Fruit fly (Drosophila melanogaster) whole organism, embryonic: Measurements from ENCODE around the gene CG7191.

Experiments used
- B-H1 ChIP-seq: fragments of 200-800 bp; sonication (Bioruptor generic); IDR thresholded peaks from 3 replicates; pipeline ENCODE4 v1.3.6; 2022; ENCODE audit warnings: missing biosample characterization, missing genetic modification characterization
- B-H2 ChIP-seq: fragments of 200-800 bp; sonication (Bioruptor generic); optimal IDR thresholded peaks from 2 replicates; lab custom pipeline; 2018; ENCODE audit warnings: missing biosample characterization, mild to moderate bottlenecking, missing genetic modification characterization
- BEAF-32 ChIP-seq: fragments of 200-800 bp; sonication (Bioruptor generic); optimal IDR thresholded peaks from 3 replicates; lab custom pipeline; 2017; ENCODE audit warnings: missing biosample characterization, missing genetic modification characterization, mild to moderate bottlenecking, moderate library complexity, missing genetic modification reagents
- CG11247 ChIP-seq: fragments of 200-800 bp; sonication (Bioruptor generic); IDR thresholded peaks from 2 replicates; pipeline ENCODE4 v1.3.6; 2022; ENCODE audit warnings: missing biosample characterization, missing genetic modification characterization
- CG12391 ChIP-seq: fragments of 200-800 bp; sonication (Bioruptor generic); optimal IDR thresholded peaks from 3 replicates; lab custom pipeline; 2018; ENCODE audit warnings: missing biosample characterization, mild to moderate bottlenecking, missing genetic modification characterization, moderate library complexity
- CG12942 ChIP-seq: fragments of 200-800 bp; sonication (Bioruptor generic); optimal IDR thresholded peaks from 3 replicates; lab custom pipeline; 2016; ENCODE audit warnings: missing biosample characterization, missing genetic modification characterization
- CG16863 ChIP-seq: fragments of 200-800 bp; sonication (Bioruptor generic); optimal IDR thresholded peaks from 3 replicates; lab custom pipeline; 2016; ENCODE audit warnings: missing biosample characterization, missing genetic modification characterization
- CG17359 ChIP-seq: fragments of 200-800 bp; sonication (Bioruptor generic); optimal IDR thresholded peaks from 3 replicates; lab custom pipeline; 2018; ENCODE audit warnings: missing biosample characterization, mild to moderate bottlenecking, missing genetic modification characterization, moderate library complexity
- CG18599 ChIP-seq: fragments of 200-800 bp; sonication (Bioruptor generic); optimal IDR thresholded peaks from 3 replicates; lab custom pipeline; 2017; ENCODE audit warnings: missing biosample characterization, missing genetic modification characterization, mild to moderate bottlenecking, moderate library complexity, missing genetic modification reagents
- CG2202 ChIP-seq: fragments of 200-800 bp; sonication (Bioruptor generic); optimal IDR thresholded peaks from 2 replicates; lab custom pipeline; 2018; ENCODE audit warnings: missing biosample characterization, mild to moderate bottlenecking, missing genetic modification characterization
- CG2875 ChIP-seq: fragments of 200-800 bp; sonication (Bioruptor generic); optimal IDR thresholded peaks from 2 replicates; lab custom pipeline; 2017; ENCODE audit warnings: missing biosample characterization, mild to moderate bottlenecking, missing genetic modification characterization, missing genetic modification reagents
- CG43689 ChIP-seq: fragments of 200-800 bp; sonication (Bioruptor generic); IDR thresholded peaks from 2 replicates; pipeline ENCODE4 v1.3.6; 2022; ENCODE audit warnings: missing biosample characterization, missing genetic modification characterization
- CG4820 ChIP-seq: fragments of 200-800 bp; sonication (Bioruptor generic); optimal IDR thresholded peaks from 3 replicates; lab custom pipeline; 2016; ENCODE audit warnings: missing biosample characterization, missing genetic modification characterization
- CG5245 ChIP-seq: fragments of 200-800 bp; sonication (Bioruptor generic); optimal IDR thresholded peaks from 3 replicates; lab custom pipeline; 2016; ENCODE audit warnings: missing biosample characterization, missing genetic modification characterization
- CG8359 ChIP-seq: fragments of 200-800 bp; sonication (Bioruptor generic); optimal IDR thresholded peaks from 2 replicates; lab custom pipeline; 2017; ENCODE audit warnings: missing biosample characterization, mild to moderate bottlenecking, missing genetic modification characterization, borderline replicate concordance
- CG8924 ChIP-seq: fragments of 200-800 bp; optimal IDR thresholded peaks from 3 replicates; lab custom pipeline; 2019; ENCODE audit warnings: missing biosample characterization, mild to moderate bottlenecking, missing genetic modification characterization, moderate library complexity
- CG8944 ChIP-seq: fragments of 200-800 bp; sonication (Bioruptor generic); optimal IDR thresholded peaks from 3 replicates; lab custom pipeline; 2016; ENCODE audit warnings: missing biosample characterization, missing genetic modification characterization
- Dad ChIP-seq: fragments of 200-800 bp; sonication (Bioruptor generic); optimal IDR thresholded peaks from 3 replicates; lab custom pipeline; 2016; ENCODE audit warnings: missing biosample characterization, missing genetic modification characterization
- Ets65A ChIP-seq: fragments of 200-800 bp; sonication (Bioruptor generic); peaks from one replicate; lab custom pipeline; 2016; ENCODE audit warnings: missing biosample characterization, missing genetic modification characterization
- Hmr ChIP-seq: fragments of 200-800 bp; sonication (Bioruptor generic); optimal IDR thresholded peaks from 3 replicates; lab custom pipeline; 2017; ENCODE audit warnings: mild to moderate bottlenecking, missing biosample characterization, missing genetic modification reagents, missing genetic modification characterization
- Kr ChIP-seq: fragments of 200-800 bp; sonication (Bioruptor generic); optimal IDR thresholded peaks from 2 replicates; lab custom pipeline; 2017; ENCODE audit warnings: missing biosample characterization, mild to moderate bottlenecking, missing genetic modification characterization
- Lpt ChIP-seq: fragments of >200 bp; optimal IDR thresholded peaks from 2 replicates; lab custom pipeline; 2018; ENCODE audit warnings: missing biosample characterization, missing genetic modification characterization
- MBD-R2 ChIP-seq: fragments of 200-800 bp; sonication (Bioruptor generic); IDR thresholded peaks from 2 replicates; pipeline ENCODE4 v1.3.6; 2022; ENCODE audit warnings: missing biosample characterization, missing genetic modification characterization
- MESR4 ChIP-seq: fragments of 200-800 bp; sonication (Bioruptor generic); optimal IDR thresholded peaks from 2 replicates; lab custom pipeline; 2018; ENCODE audit warnings: missing biosample characterization, mild to moderate bottlenecking, missing genetic modification characterization, moderate library complexity
- Mad ChIP-seq: fragments of 200-800 bp; sonication (Bioruptor generic); optimal IDR thresholded peaks from 2 replicates; lab custom pipeline; 2016; ENCODE audit warnings: missing biosample characterization, missing genetic modification characterization
- NC2β ChIP-seq: fragments of 200-800 bp; sonication (Bioruptor generic); optimal IDR thresholded peaks from 2 replicates; lab custom pipeline; 2016; ENCODE audit warnings: missing biosample characterization, missing genetic modification characterization
- Ravus ChIP-seq: fragments of 200-800 bp; sonication (Bioruptor generic); IDR thresholded peaks from 2 replicates; pipeline ENCODE4 v1.3.6; 2022; ENCODE audit warnings: missing biosample characterization, missing genetic modification characterization
- Sry-β ChIP-seq: fragments of 200-800 bp; sonication (Bioruptor generic); optimal IDR thresholded peaks from 2 replicates; lab custom pipeline; 2018; ENCODE audit warnings: missing biosample characterization, mild to moderate bottlenecking, missing genetic modification characterization, moderate library complexity
- TFAM ChIP-seq: fragments of 200-800 bp; sonication (Bioruptor generic); optimal IDR thresholded peaks from 2 replicates; lab custom pipeline; 2017; ENCODE audit warnings: missing biosample characterization, missing genetic modification characterization, inconsistent platforms
- Vsx1 ChIP-seq: fragments of 200-800 bp; sonication (Bioruptor generic); optimal IDR thresholded peaks from 2 replicates; lab custom pipeline; 2017; ENCODE audit warnings: missing biosample characterization, mild to moderate bottlenecking, missing genetic modification characterization, missing genetic modification reagents
- cas ChIP-seq: fragments of 200-800 bp; sonication (Bioruptor generic); IDR thresholded peaks from 2 replicates; pipeline ENCODE4 v1.3.6; 2022; ENCODE audit warnings: missing biosample characterization, missing genetic modification characterization
- chm ChIP-seq: fragments of 200-800 bp; sonication (Bioruptor generic); IDR thresholded peaks from 2 replicates; pipeline ENCODE4 v1.3.6; 2022; ENCODE audit warnings: missing biosample characterization, missing genetic modification characterization
- chn ChIP-seq: fragments of 200-800 bp; sonication (Bioruptor generic); optimal IDR thresholded peaks from 2 replicates; lab custom pipeline; 2016; ENCODE audit warnings: missing biosample characterization, missing genetic modification characterization
- dimm ChIP-seq: fragments of 200-800 bp; sonication (Bioruptor generic); IDR thresholded peaks from 2 replicates; pipeline ENCODE4 v1.3.6; 2022; ENCODE audit warnings: missing biosample characterization, missing genetic modification characterization
- emc ChIP-seq: fragments of 200-800 bp; sonication (Bioruptor generic); optimal IDR thresholded peaks from 2 replicates; lab custom pipeline; 2016; ENCODE audit warnings: missing biosample characterization, missing genetic modification characterization
- esg ChIP-seq: fragments of 200-800 bp; sonication (Bioruptor generic); conservative IDR thresholded peaks from 2 replicates; pipeline ENCODE4 v1.3.6; 2022; ENCODE audit warnings: missing biosample characterization, missing genetic modification characterization
- grau ChIP-seq: fragments of 200-800 bp; optimal IDR thresholded peaks from 3 replicates; lab custom pipeline; 2019; ENCODE audit warnings: missing biosample characterization, mild to moderate bottlenecking, missing genetic modification characterization, moderate library complexity
- her ChIP-seq: fragments of 200-800 bp; sonication (Bioruptor generic); optimal IDR thresholded peaks from 2 replicates; lab custom pipeline; 2016; ENCODE audit warnings: missing biosample characterization, missing genetic modification characterization
- inv ChIP-seq: fragments of 200-800 bp; sonication (Bioruptor generic); IDR thresholded peaks from 2 replicates; pipeline ENCODE4 v1.3.6; 2022; ENCODE audit warnings: missing biosample characterization, missing genetic modification characterization; ENCODE audit not compliant: partially characterized antibody
- jumu ChIP-seq: fragments of 200-800 bp; sonication (Bioruptor generic); optimal IDR thresholded peaks from 3 replicates; lab custom pipeline; 2016; ENCODE audit warnings: missing biosample characterization, missing genetic modification characterization
- nerfin-2 ChIP-seq: fragments of 200-800 bp; sonication (Bioruptor generic); IDR thresholded peaks from 2 replicates; pipeline ENCODE4 v1.3.6; 2022; ENCODE audit warnings: missing biosample characterization, missing genetic modification characterization; ENCODE audit not compliant: partially characterized antibody
- odd ChIP-seq: fragments of 200-800 bp; sonication (Bioruptor generic); optimal IDR thresholded peaks from 2 replicates; lab custom pipeline; 2017; ENCODE audit warnings: missing biosample characterization, mild to moderate bottlenecking, missing genetic modification characterization
- pan ChIP-seq, 4 experiments: fragments of >200 bp in 3 of 4; fragments of 200-800 bp in 1 of 4; sonication (Bioruptor generic) in 1 of 4; optimal IDR thresholded peaks in 3 of 4; IDR thresholded peaks in 1 of 4; 2 replicates each; pipeline versions ENCODE4 v1.3.6 to Lab custom; 2017 to 2022; ENCODE audit warnings: missing biosample characterization in 2 of 4, missing genetic modification characterization in 2 of 4, mixed read lengths in 1 of 4
- scrt ChIP-seq: fragments of 200-800 bp; sonication (Bioruptor generic); optimal IDR thresholded peaks from 2 replicates; lab custom pipeline; 2018; ENCODE audit warnings: missing biosample characterization, mild to moderate bottlenecking, missing genetic modification characterization, moderate library complexity
- slbo ChIP-seq: fragments of 200-800 bp; sonication (Bioruptor generic); IDR thresholded peaks from 2 replicates; pipeline ENCODE4 v1.3.6; 2022; ENCODE audit warnings: missing biosample characterization, missing genetic modification characterization
- sna ChIP-seq: fragments of 200-800 bp; sonication (Bioruptor generic); IDR thresholded peaks from 2 replicates; pipeline ENCODE4 v1.3.6; 2022; ENCODE audit warnings: missing biosample characterization, missing genetic modification characterization; ENCODE audit not compliant: partially characterized antibody
- ssp ChIP-seq: fragments of 200-800 bp; sonication (Bioruptor generic); IDR thresholded peaks from 2 replicates; pipeline ENCODE4 v1.3.6; 2022; ENCODE audit warnings: missing biosample characterization, missing genetic modification characterization
- stwl ChIP-seq: fragments of 200-800 bp; sonication (Bioruptor generic); optimal IDR thresholded peaks from 3 replicates; lab custom pipeline; 2018; ENCODE audit warnings: missing biosample characterization, mild to moderate bottlenecking, missing genetic modification characterization, moderate library complexity
- tgo ChIP-seq: fragments of 200-800 bp; sonication (Bioruptor generic); IDR thresholded peaks from 3 replicates; pipeline ENCODE4 v1.3.6; 2022; ENCODE audit warnings: missing biosample characterization, missing genetic modification characterization
- trh ChIP-seq: fragments of 200-800 bp; sonication (Bioruptor generic); optimal IDR thresholded peaks from 2 replicates; lab custom pipeline; 2016; ENCODE audit warnings: missing biosample characterization, missing genetic modification characterization
- zen2 ChIP-seq: fragments of 200-800 bp; sonication (Bioruptor generic); IDR thresholded peaks from 3 replicates; pipeline ENCODE4 v1.3.6; 2022; ENCODE audit warnings: missing biosample characterization, missing genetic modification characterization; ENCODE audit not compliant: partially characterized antibody

CG7191 gene

dm6 chr2L:7809699-7810088 is 42.3 kb downstream of the CG7191 start (continued):
- TF ChIP-seq NC2β (GFP tag; lab: Kevin White, UChicago) (no peak), BEAF-32 (GFP tag; lab: Kevin White, UChicago) (no peak), nerfin-2 (GFP tag; lab: Robert Waterston, UW) (peak; percentile 26; the same call in 1 of the 2 replicates), her (GFP tag; lab: Kevin White, UChicago) (peak; percentile 5), chn (no peak), jumu (GFP tag; lab: Kevin White, UChicago) (no peak), CG5245 (no peak), slbo (GFP tag; lab: Robert Waterston, UW) (0 out of 2 replicates have a peak, but pooled peaks have one; percentile 10), ssp (no peak), Vsx1 (GFP tag; lab: Kevin White, UChicago) (no peak), Ets65A (no peak), MESR4 (GFP tag; lab: Kevin White, UChicago) (peak; percentile 18), Dad (no peak), Lpt (GFP tag; lab: Kevin White, UChicago) (no peak), CG43689 (GFP tag; lab: Robert Waterston, UW) (no peak), trh (GFP tag; lab: Kevin White, UChicago) (no peak), B-H2 (GFP tag; lab: Kevin White, UChicago) (no peak), cas (GFP tag; lab: Robert Waterston, UW) (no peak), stwl (tag; lab: Kevin White, UChicago) (no peak), grau (tag; lab: Kevin White, UChicago) (peak; percentile 70), pan (optimal IDR thresholded peaks at IDR 0.05; lab: Kevin White, UChicago) (no peak), pan (GFP tag; optimal IDR thresholded peaks at IDR 0.05 in 1 of 2, IDR thresholded peaks at IDR 0.05 in 1 of 2) (peak in 1 of 2 experiments; percentile 43), CG17359 (tag; lab: Kevin White, UChicago) (no peak), Kr (no peak), esg (GFP tag; lab: Robert Waterston, UW) (no peak), CG4820 (GFP tag; lab: Kevin White, UChicago) (no peak), CG8359 (GFP tag; lab: Kevin White, UChicago) (no peak), odd (GFP tag; lab: Kevin White, UChicago) (no peak), CG12391 (tag; lab: Kevin White, UChicago) (no peak), B-H1 (GFP tag; lab: Robert Waterston, UW) (no peak), zen2 (GFP tag; lab: Robert Waterston, UW) (peak; percentile 55; the same call in 1 of the 3 replicates), CG8924 (tag; lab: Kevin White, UChicago) (peak; percentile 11), dimm (GFP tag; lab: Robert Waterston, UW) (no peak), TFAM (GFP tag; lab: Kevin White, UChicago) (no peak), emc (GFP tag; lab: Kevin White, UChicago) (no peak), CG2875 (no peak), CG11247 (GFP tag; lab: Robert Waterston, UW) (no peak), chm (GFP tag; lab: Robert Waterston, UW) (peak; percentile 45; the same call in 1 of the 2 replicates), CG16863 (GFP tag; lab: Kevin White, UChicago) (no peak), CG18599 (GFP tag; lab: Kevin White, UChicago) (peak; percentile 57), CG2202 (tag; lab: Kevin White, UChicago) (no peak), tgo (GFP tag; lab: Robert Waterston, UW) (no peak), Mad (GFP tag; lab: Kevin White, UChicago) (no peak), Hmr (GFP tag; lab: Kevin White, UChicago) (peak; percentile 57), scrt (GFP tag; lab: Kevin White, UChicago) (no peak), Sry-β (no peak), CG8944 (no peak), MBD-R2 (GFP tag; lab: Robert Waterston, UW) (peak; percentile 34; the same call in 1 of the 2 replicates), inv (no peak), sna (GFP tag; lab: Robert Waterston, UW) (no peak), CG12942 (GFP tag; lab: Kevin White, UChicago) (no peak), Ravus (no peak)
